Fruit fly (Drosophila melanogaster): ENCODE results near the gene CG6023.

CG6023 gene

dm6 chrX:18294031-18294430, 27.0 kb downstream of the CG6023 start (continued):
- TF ChIP-seq Blimp-1 (GFP tag; optimal IDR thresholded peaks at IDR 0.05): peak; percentile 84
- peak; percentile 79 for TF ChIP-seq CG7368 (GFP tag; optimal IDR thresholded peaks at IDR 0.05)
- peak; percentile 85 for TF ChIP-seq OdsH (GFP tag; optimal IDR thresholded peaks at IDR 0.05)
- TF ChIP-seq vri (GFP tag; optimal IDR thresholded peaks at IDR 0.05): peak; percentile 80
- TF ChIP-seq Eip93F (GFP tag; optimal IDR thresholded peaks at IDR 0.05): peak; percentile 61
- TF ChIP-seq CG8632 (GFP tag; optimal IDR thresholded peaks at IDR 0.05): peak; percentile 89
- TF ChIP-seq Ets21C (GFP tag; optimal IDR thresholded peaks at IDR 0.05): peak; percentile 90
- peak; percentile 93 for TF ChIP-seq CG6163 (GFP tag; IDR thresholded peaks at IDR 0.05)

- TF ChIP-seq fd85E (GFP tag; optimal IDR thresholded peaks at IDR 0.05) (no peak), fkh (GFP tag; optimal IDR thresholded peaks at IDR 0.05) (no peak), CG8119 (GFP tag; IDR thresholded peaks at IDR 0.05) (no peak), CG8319 (GFP tag; optimal IDR thresholded peaks at IDR 0.05) (no peak), svp (GFP tag) (peak; percentile 39), CG32006 (GFP tag; optimal IDR thresholded peaks at IDR 0.05) (no peak), Met (GFP tag; optimal IDR thresholded peaks at IDR 0.05) (no peak)
Measured at dm6 chrX:18288652-18289051, 32.3 kb downstream of the CG6023 start.

DNA sequence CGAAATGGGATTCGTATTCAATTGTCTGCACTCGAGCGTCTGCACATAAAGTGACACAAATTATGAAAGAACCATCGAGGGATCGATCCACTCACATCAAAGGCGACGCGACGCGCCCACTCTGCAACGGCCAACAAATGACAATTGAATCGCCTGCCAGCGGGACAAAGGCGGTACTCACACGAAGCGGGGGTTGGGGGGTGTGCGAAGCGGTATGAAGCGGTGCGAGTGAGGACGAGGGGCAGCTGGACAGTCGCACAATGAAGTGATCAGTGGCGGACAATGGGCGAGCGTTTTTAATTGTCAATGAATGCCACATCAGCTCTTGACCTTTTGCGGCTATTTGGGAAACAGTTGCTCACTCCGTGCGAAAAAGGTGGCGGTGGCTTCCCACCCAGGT, 33.4 kb downstream of the CG6023 start:
- TF ChIP-seq Sox14 (GFP tag; optimal IDR thresholded peaks at IDR 0.05): no peak
- TF ChIP-seq CG8119 (GFP tag; IDR thresholded peaks at IDR 0.05): no peak
- no peak for TF ChIP-seq Eip78C (GFP tag)
- TF ChIP-seq acj6 (GFP tag; optimal IDR thresholded peaks at IDR 0.05): no peak
- no peak for TF ChIP-seq CG8319 (GFP tag; optimal IDR thresholded peaks at IDR 0.05)
- no peak for TF ChIP-seq Blimp-1 (GFP tag; optimal IDR thresholded peaks at IDR 0.05)
- no peak for TF ChIP-seq Sox102F (GFP tag; optimal IDR thresholded peaks at IDR 0.05)
- no peak for TF ChIP-seq Ets96B (tag; optimal IDR thresholded peaks at IDR 0.05)
- no peak for TF ChIP-seq CG6792 (GFP tag; optimal IDR thresholded peaks at IDR 0.05)
- TF ChIP-seq CG9139 (GFP tag; optimal IDR thresholded peaks at IDR 0.05): no peak
- TF ChIP-seq CG3032 (tag; optimal IDR thresholded peaks at IDR 0.05): no peak
- TF ChIP-seq Hr39 (GFP tag; optimal IDR thresholded peaks at IDR 0.05): no peak
- TF ChIP-seq Smox (GFP tag; optimal IDR thresholded peaks at IDR 0.05): no peak
- TF ChIP-seq CG15336 (GFP tag; IDR thresholded peaks at IDR 0.05): no peak
- no peak for TF ChIP-seq CG11294 (GFP tag; IDR thresholded peaks at IDR 0.05)
- no peak for TF ChIP-seq CG8632 (GFP tag; optimal IDR thresholded peaks at IDR 0.05)
- no peak for TF ChIP-seq CG7368 (GFP tag; optimal IDR thresholded peaks at IDR 0.05)
- TF ChIP-seq net (GFP tag; optimal IDR thresholded peaks at IDR 0.05): no peak

DNA sequence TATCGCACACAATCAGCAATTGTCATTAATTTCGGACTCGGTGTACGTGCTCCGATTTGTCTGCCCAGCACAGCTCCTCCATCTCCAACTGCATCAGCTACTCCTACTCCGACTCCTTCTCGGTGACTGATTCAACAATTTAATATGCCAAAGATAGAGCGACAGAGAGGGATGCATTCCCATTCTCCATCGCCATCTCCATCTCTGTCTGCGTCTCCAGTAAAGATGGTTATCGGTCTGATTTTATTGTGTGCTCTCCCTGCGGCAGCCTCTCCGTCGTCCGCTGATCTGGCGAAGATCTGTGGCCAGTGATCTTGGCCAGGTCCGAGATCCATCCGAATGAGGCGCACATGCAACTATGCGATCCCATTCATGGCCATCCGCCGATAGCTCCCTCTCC, 35.8 kb downstream of the CG6023 start:
- TF ChIP-seq net (GFP tag; optimal IDR thresholded peaks at IDR 0.05) (no peak), Sox102F (GFP tag; optimal IDR thresholded peaks at IDR 0.05) (no peak), CG3032 (tag; optimal IDR thresholded peaks at IDR 0.05) (no peak)

DNA sequence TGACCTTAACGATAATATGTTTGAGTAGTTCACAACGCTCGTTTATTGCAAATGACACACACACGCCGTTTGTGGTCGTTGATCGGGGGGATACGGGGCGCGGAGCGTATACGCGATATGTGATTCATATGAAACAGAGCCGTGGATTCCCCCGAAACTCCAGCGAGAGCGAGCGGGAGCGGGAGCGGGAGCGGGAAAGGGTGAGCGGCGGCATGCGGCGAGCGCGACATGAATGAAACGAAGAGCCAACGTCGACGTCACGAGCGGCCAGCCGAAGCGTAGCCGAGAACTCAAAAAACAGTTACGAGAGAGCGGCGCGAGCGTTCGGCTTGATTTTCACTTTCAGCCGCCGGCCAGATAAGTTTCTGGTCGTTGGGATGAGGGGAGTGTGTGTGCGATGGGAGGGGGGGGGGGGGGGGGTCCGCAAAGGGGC, 38.6 kb downstream of the CG6023 start:
- TF ChIP-seq ss (GFP tag; optimal IDR thresholded peaks at IDR 0.05) (peak; percentile 0 to 28), CG6854 (GFP tag; optimal IDR thresholded peaks at IDR 0.05) (peak; percentile 16), CG8119 (GFP tag; IDR thresholded peaks at IDR 0.05) (peak; percentile 36; the same call in 1 of the 3 replicates), topi (GFP tag; optimal IDR thresholded peaks at IDR 0.05) (no peak), Gug (GFP tag; IDR thresholded peaks at IDR 0.05) (no peak), fkh (GFP tag; optimal IDR thresholded peaks at IDR 0.05) (peak; percentile 44), svp (GFP tag) (peak; percentile 84), CG6163 (GFP tag; IDR thresholded peaks at IDR 0.05) (peak; percentile 26; the same call in 1 of the 3 replicates), Blimp-1 (GFP tag; optimal IDR thresholded peaks at IDR 0.05) (peak; percentile 92), Eip78C (GFP tag) (peak; percentile 45), vri (GFP tag; optimal IDR thresholded peaks at IDR 0.05) (peak; percentile 41), Lpt (GFP tag; optimal IDR thresholded peaks at IDR 0.05) (no peak), CG3919 (GFP tag; optimal IDR thresholded peaks at IDR 0.05) (peak; percentile 22)

All from whole organism, prepupa.